Worm (Caenorhabditis elegans) whole organism, L1 larva: ENCODE measurements around the gene sra-6.

Source experiments
- elt-3 ChIP-seq, 6 experiments: fragments of 150-350 bp in 1 of 6; sonication (generic microtip); optimal IDR thresholded peaks; 2 replicates each; lab custom pipeline; 2017 to 2018; ENCODE audit warnings: missing biosample characterization in 6 of 6, missing genetic modification characterization in 6 of 6, inconsistent platforms in 1 of 6
- fkh-10 ChIP-seq: sonication (generic microtip); optimal IDR thresholded peaks from 2 replicates; lab custom pipeline; 2017; ENCODE audit warnings: missing biosample characterization, missing genetic modification reagents, missing genetic modification characterization
- mep-1 ChIP-seq: fragments of 150-350 bp; optimal IDR thresholded peaks from 2 replicates; lab custom pipeline; 2014; ENCODE audit warnings: missing biosample characterization, missing genetic modification characterization
- sptf-1 ChIP-seq: fragments of 150-350 bp; optimal IDR thresholded peaks from 2 replicates; lab custom pipeline; 2014; ENCODE audit warnings: missing biosample characterization, missing genetic modification characterization
- ztf-4 ChIP-seq: fragments of 150-350 bp; optimal IDR thresholded peaks from 2 replicates; lab custom pipeline; 2014; ENCODE audit warnings: missing biosample characterization, missing genetic modification characterization

DNA sequence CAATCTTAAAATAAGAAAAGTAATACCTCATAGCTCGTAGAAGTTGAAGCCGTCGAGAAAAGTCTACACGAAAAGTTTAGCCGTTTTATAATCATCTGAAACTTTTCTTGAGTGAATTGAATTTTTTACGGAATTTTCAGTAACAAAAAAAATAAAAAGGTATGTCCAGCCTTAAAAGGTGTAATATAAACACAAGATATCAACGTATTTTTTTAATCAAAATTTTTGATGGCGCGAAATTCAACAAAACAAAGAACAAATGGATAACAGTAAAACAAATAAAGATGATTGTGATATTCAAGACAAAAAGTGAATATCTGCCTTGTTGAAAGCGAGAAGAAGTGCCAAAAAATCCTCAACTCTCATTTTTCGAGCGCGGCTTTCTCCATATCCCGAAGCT is 39.0 kb upstream of the sra-6 start, which contains the start of gene eral-1:
- TF ChIP-seq ztf-4 (tag; lab: Kevin White, UChicago), result no peak
- TF ChIP-seq fkh-10, result no peak
- TF ChIP-seq mep-1 (tag; lab: Kevin White, UChicago), result no peak
- no peak for TF ChIP-seq sptf-1 (tag; lab: Kevin White, UChicago)
- no peak for TF ChIP-seq elt-3 (tag; optimal IDR thresholded peaks at IDR 0.05; lab: Kevin White, UChicago)
